Worm (Caenorhabditis elegans) whole organism, L3 larva: Measurements from ENCODE around the gene Y52E8A.2.
A peak's percentile ranks its signal among the peaks of the same experiment; 100 is the strongest.

Source experiments
- R02D3.7 ChIP-seq: fragments of 150-350 bp; optimal IDR thresholded peaks from 2 replicates; lab custom pipeline; 2014; ENCODE audit warnings: missing biosample characterization, missing genetic modification characterization
- ZK546.5 ChIP-seq: sonication (generic microtip); optimal IDR thresholded peaks from 2 replicates; lab custom pipeline; 2017; ENCODE audit warnings: missing biosample characterization, missing genetic modification characterization
- ama-1 ChIP-seq: fragments of 150-350 bp; optimal IDR thresholded peaks from 2 replicates; lab custom pipeline; 2018
- ceh-82 ChIP-seq: fragments of 150-350 bp; optimal IDR thresholded peaks from 2 replicates; lab custom pipeline; 2014; ENCODE audit warnings: missing biosample characterization, missing genetic modification characterization
- ceh-9 ChIP-seq: sonication (generic microtip); optimal IDR thresholded peaks from 2 replicates; lab custom pipeline; 2018; ENCODE audit warnings: missing biosample characterization, missing genetic modification characterization
- daf-12 ChIP-seq: fragments of 150-350 bp; optimal IDR thresholded peaks from 2 replicates; lab custom pipeline; 2014; ENCODE audit warnings: missing biosample characterization, missing genetic modification reagents, missing genetic modification characterization
- elt-1 ChIP-seq: fragments of 150-350 bp; optimal IDR thresholded peaks from 2 replicates; lab custom pipeline; 2014; ENCODE audit warnings: missing biosample characterization, missing genetic modification characterization
- elt-2 ChIP-seq: sonication (generic microtip); optimal IDR thresholded peaks from 2 replicates; lab custom pipeline; 2016; ENCODE audit warnings: missing genetic modification reagents, mild to moderate bottlenecking, missing genetic modification characterization, missing compliant biosample characterization
- elt-3 ChIP-seq, 3 experiments: fragments of 150-350 bp in 1 of 3; sonication (generic microtip) in 2 of 3; optimal IDR thresholded peaks; 2 replicates in 2 of 3; 4 replicates in 1 of 3; lab custom pipeline; 2014 to 2017; ENCODE audit warnings: missing biosample characterization in 3 of 3, missing genetic modification characterization in 3 of 3
- eor-1 ChIP-seq, 2 experiments: fragments of 150-350 bp; optimal IDR thresholded peaks; 2 replicates each; lab custom pipeline; 2014 to 2018; ENCODE audit warnings: missing biosample characterization in 2 of 2, missing genetic modification characterization in 2 of 2
- fkh-10 ChIP-seq: sonication (generic microtip); optimal IDR thresholded peaks from 2 replicates; lab custom pipeline; 2017; ENCODE audit warnings: missing biosample characterization, missing genetic modification reagents, missing genetic modification characterization
- fos-1 ChIP-seq: fragments of 150-350 bp; optimal IDR thresholded peaks from 2 replicates; lab custom pipeline; 2014; ENCODE audit warnings: missing biosample characterization, missing genetic modification characterization
- hmg-11 ChIP-seq: sonication (generic microtip); optimal IDR thresholded peaks from 2 replicates; lab custom pipeline; 2016; ENCODE audit warnings: missing genetic modification characterization, missing compliant biosample characterization
- jun-1 ChIP-seq: fragments of 150-350 bp; optimal IDR thresholded peaks from 2 replicates; lab custom pipeline; 2014; ENCODE audit warnings: missing biosample characterization, missing genetic modification reagents, missing genetic modification characterization
- lin-39 ChIP-seq: fragments of 150-350 bp; optimal IDR thresholded peaks from 2 replicates; lab custom pipeline; 2018; ENCODE audit warnings: missing biosample characterization, missing genetic modification reagents, missing genetic modification characterization
- lsy-12 ChIP-seq: sonication (generic microtip); optimal IDR thresholded peaks from 2 replicates; lab custom pipeline; 2016; ENCODE audit warnings: mild to moderate bottlenecking, missing genetic modification characterization, missing compliant biosample characterization
- mdl-1 ChIP-seq: fragments of 150-350 bp; optimal IDR thresholded peaks from 2 replicates; lab custom pipeline; 2014; ENCODE audit warnings: missing biosample characterization, missing genetic modification characterization
- mml-1 ChIP-seq: fragments of 150-350 bp; sonication (generic microtip); optimal IDR thresholded peaks from 3 replicates; lab custom pipeline; 2014; ENCODE audit warnings: missing biosample characterization, missing genetic modification characterization
- nfya-1 ChIP-seq: sonication (generic microtip); optimal IDR thresholded peaks from 2 replicates; lab custom pipeline; 2017; ENCODE audit warnings: missing genetic modification characterization, mild to moderate bottlenecking, missing compliant biosample characterization, antibody characterized with exemption, moderate library complexity; ENCODE audit not compliant: insufficient read depth
- nhr-11 ChIP-seq: fragments of 150-350 bp; optimal IDR thresholded peaks from 2 replicates; lab custom pipeline; 2014; ENCODE audit warnings: missing biosample characterization, missing genetic modification characterization
- nhr-12 ChIP-seq: fragments of 150-350 bp; optimal IDR thresholded peaks from 2 replicates; lab custom pipeline; 2014; ENCODE audit warnings: missing biosample characterization, missing genetic modification characterization
- nhr-23 ChIP-seq: fragments of 150-350 bp; optimal IDR thresholded peaks from 2 replicates; lab custom pipeline; 2014; ENCODE audit warnings: missing biosample characterization, missing genetic modification reagents, missing genetic modification characterization
- nhr-25 ChIP-seq: sonication (generic microtip); optimal IDR thresholded peaks from 2 replicates; lab custom pipeline; 2017; ENCODE audit warnings: missing biosample characterization, missing genetic modification characterization
- nhr-28 ChIP-seq: fragments of 150-350 bp; optimal IDR thresholded peaks from 2 replicates; lab custom pipeline; 2014; ENCODE audit warnings: missing biosample characterization, missing genetic modification characterization
- nhr-77 ChIP-seq: fragments of 150-350 bp; optimal IDR thresholded peaks from 2 replicates; lab custom pipeline; 2014; ENCODE audit warnings: missing biosample characterization, missing genetic modification characterization
- pha-4 ChIP-seq: fragments of 150-350 bp; optimal IDR thresholded peaks from 2 replicates; lab custom pipeline; 2014; ENCODE audit warnings: missing biosample characterization, missing genetic modification reagents, missing genetic modification characterization
- pqm-1 ChIP-seq: fragments of 150-350 bp; optimal IDR thresholded peaks from 2 replicates; lab custom pipeline; 2017; ENCODE audit warnings: missing biosample characterization, missing genetic modification characterization, inconsistent platforms
- sea-2 ChIP-seq: fragments of 150-350 bp; sonication (generic microtip); optimal IDR thresholded peaks from 4 replicates; lab custom pipeline; 2014; ENCODE audit warnings: missing biosample characterization, missing genetic modification reagents, missing genetic modification characterization
- snpc-4 ChIP-seq: fragments of 150-350 bp; optimal IDR thresholded peaks from 2 replicates; lab custom pipeline; 2014; ENCODE audit warnings: missing biosample characterization, missing genetic modification characterization
- tbx-2 ChIP-seq: sonication (generic microtip); optimal IDR thresholded peaks from 2 replicates; lab custom pipeline; 2016; ENCODE audit warnings: mild to moderate bottlenecking, missing genetic modification characterization, missing compliant biosample characterization
- unc-39 ChIP-seq: sonication (generic microtip); optimal IDR thresholded peaks from 4 replicates; lab custom pipeline; 2017; ENCODE audit warnings: missing biosample characterization, missing genetic modification characterization
- ztf-4 ChIP-seq: fragments of 150-350 bp; optimal IDR thresholded peaks from 2 replicates; lab custom pipeline; 2014; ENCODE audit warnings: missing biosample characterization, missing genetic modification characterization

The Y52E8A.2 gene

DNA sequence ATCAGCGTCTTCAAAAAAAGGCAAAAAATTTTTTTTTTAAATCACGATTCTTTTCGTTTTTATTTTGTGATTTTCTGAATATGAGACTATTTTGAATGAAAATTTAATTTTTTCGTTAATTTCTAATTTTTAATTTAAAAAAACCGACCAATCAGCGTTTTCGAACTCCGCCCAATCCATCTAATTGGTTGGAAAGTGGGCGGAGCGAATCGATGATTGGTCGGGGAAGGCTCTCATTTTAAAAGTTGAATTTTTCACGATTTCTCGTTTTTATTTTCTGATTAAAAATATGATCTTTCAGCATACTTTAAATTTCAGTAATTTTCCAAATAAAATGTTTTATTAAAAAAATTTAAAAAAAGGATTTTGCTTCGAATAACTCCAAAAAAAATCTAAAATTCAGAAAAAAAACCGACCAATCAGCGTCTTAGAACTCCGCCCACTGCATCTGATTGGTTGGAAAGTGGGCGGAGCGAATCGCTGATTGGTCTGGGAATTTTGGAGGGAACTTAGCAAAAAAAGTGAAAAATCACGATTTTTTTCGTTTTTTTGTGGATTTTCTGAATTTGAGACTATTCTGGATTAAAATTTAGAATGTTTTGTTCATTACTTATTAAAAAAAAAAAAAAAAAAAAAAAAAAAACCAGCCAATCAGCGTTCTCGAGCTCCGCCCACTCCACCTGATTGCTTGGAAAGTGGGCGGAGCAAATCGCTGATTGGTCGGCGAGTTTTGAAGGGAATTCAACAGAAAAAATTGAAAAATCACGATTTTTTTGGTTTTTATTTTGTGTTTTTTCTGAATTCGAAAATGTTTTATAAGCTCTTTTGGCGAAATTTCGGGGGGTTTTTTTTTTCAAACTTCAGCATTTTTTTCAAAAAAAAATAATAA, 36.1 kb upstream of the Y52E8A.2 start:
- TF ChIP-seq nhr-77 (tag; lab: Kevin White, UChicago) (no peak), nfya-1 (tag; lab: Kevin White, UChicago) (peak; percentile 88)

DNA sequence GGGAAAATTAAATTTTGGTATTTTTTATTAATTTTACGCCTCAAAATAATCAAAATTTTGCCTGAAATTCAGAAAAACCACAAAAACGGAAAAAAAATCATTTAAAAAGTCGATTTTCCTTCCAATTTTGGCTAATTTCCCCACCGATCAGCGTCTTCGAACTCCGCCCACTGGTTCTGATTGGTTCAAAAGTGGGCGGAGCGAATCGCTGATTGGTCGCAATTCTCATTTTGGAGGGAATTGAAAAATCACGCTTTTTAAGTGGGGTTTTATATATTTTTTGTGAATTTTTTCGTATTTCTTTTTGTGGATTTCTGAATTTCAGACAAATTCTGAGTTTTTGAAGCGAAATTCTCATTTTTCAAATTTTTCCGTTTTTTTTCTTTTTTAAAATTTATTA, 33.7 kb upstream of the Y52E8A.2 start:
- TF ChIP-seq nfya-1 (tag; lab: Kevin White, UChicago) = peak; percentile 89
- no peak for TF ChIP-seq elt-1 (tag; lab: Kevin White, UChicago)
- no peak for TF ChIP-seq fos-1 (tag; lab: Kevin White, UChicago)
- no peak for TF ChIP-seq ceh-82
- TF ChIP-seq mml-1 (tag; lab: Kevin White, UChicago) = no peak
- no peak for TF ChIP-seq lin-39 (tag; lab: Kevin White, UChicago)

DNA sequence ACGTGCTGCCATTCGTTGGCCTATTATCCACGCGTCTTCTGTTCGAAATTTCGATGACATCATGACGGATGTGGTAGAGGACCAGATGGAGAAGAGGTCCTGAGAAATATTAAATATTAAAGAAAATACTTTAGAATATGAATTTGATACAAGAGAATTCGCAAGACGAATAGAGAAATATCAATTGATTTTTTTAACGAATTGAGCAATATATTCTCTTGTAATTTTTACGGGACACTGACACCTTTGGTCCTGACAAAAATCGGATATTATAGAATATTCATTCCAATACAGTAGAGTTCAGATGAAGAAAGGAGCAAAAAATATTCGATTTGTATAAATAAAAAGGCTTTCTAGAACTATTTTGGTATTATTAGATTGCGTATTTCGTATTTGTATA, 32.5 kb upstream of the Y52E8A.2 start, which contains the start of gene C01F1.6:
TSS of gene C01F1.6 (minus strand) at position 101 of the 400 bp plus-strand sequence.
- TF ChIP-seq R02D3.7 = no peak
- TF ChIP-seq pqm-1 = no peak
- TF ChIP-seq, all 47 proteins: peak for 0

DNA sequence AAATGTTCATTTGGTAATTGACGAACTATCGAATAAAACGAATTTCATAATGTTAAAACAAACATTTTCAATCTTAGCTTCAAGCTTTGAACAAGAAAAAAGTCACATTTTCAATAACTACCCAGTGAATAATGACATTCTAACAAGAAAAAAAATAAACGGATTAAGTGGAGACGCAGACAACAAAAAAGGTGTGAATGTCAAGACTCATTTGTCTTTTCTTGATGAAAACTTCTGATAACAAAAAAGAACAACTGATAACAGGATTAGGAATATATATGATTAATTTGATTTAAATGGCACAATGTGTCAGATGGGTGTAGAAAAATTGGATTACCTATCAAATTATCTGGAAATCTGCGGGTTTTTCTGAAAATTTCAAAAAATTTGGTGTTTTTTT, 32.1 kb upstream of the Y52E8A.2 start:
- TF ChIP-seq pqm-1 (peak; percentile 43), elt-2 (tag; lab: Kevin White, UChicago) (peak; percentile 48), nhr-12 (no peak), snpc-4 (tag; lab: Kevin White, UChicago) (no peak), fkh-10 (GFP tag; lab: Kevin White, UChicago) (no peak), pha-4 (tag; lab: Kevin White, UChicago) (no peak), ama-1 (lab: Kevin White, UChicago) (no peak), elt-3 (tag; optimal IDR thresholded peaks at IDR 0.05; lab: Kevin White, UChicago) (no peak), elt-1 (tag; lab: Kevin White, UChicago) (peak; percentile 24), jun-1 (no peak)

DNA sequence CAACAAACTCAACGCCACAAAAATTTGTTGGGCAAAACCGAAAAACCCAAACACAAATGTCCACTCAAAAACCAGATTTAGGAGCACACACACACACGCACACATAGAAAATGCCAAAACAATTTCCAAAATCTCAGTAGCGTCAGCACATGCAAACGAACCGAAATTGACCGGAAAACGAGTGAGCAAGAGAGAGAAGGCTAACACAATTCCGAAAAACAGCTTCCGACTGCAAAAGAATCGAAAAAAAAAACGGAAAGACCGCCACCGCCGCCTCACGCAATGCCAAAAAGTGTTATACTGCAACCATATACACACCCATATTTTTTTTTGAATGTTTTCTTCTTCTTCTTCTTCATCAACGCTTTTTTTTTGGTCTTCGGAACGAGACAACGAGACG, 28.8 kb upstream of the Y52E8A.2 start:
- TF ChIP-seq nhr-25 = no peak
- no peak for TF ChIP-seq hmg-11
- no peak for TF ChIP-seq ZK546.5 (tag; lab: Kevin White, UChicago)
- TF ChIP-seq nhr-77 (tag; lab: Kevin White, UChicago) = no peak
- peak; percentile 37 for TF ChIP-seq fkh-10 (GFP tag; lab: Kevin White, UChicago)
- no peak for TF ChIP-seq nhr-23

DNA sequence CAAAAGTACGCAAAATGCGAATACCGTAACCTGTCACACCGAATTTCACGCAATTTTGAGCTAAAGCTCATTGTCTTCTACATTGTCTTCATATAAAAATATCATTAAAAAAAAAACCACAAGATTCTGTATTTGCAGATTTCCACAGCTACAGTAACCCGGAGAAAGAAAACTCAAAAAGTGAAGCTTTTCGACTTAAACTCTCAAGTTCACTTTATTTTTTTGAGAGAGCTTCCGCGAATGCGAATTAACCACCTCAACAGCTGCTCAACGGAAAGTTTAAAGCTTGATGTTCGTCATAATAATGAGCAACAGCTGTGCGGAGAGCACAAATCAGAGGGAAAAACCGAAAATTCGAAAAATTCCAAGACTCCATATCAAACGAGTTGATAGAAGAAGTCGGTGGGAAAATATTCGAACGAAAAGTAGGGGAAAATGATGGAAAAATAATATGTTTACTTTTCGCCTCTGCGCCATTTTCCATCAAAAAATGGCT, 27.6 kb upstream of the Y52E8A.2 start:
- TF ChIP-seq pha-4 (tag; lab: Kevin White, UChicago) (peak; percentile 36), eor-1 (tag; optimal IDR thresholded peaks at IDR 0.05; lab: Kevin White, UChicago) (no peak), mdl-1 (no peak), ceh-82 (no peak), ztf-4 (tag; lab: Kevin White, UChicago) (no peak), hmg-11 (no peak)

DNA sequence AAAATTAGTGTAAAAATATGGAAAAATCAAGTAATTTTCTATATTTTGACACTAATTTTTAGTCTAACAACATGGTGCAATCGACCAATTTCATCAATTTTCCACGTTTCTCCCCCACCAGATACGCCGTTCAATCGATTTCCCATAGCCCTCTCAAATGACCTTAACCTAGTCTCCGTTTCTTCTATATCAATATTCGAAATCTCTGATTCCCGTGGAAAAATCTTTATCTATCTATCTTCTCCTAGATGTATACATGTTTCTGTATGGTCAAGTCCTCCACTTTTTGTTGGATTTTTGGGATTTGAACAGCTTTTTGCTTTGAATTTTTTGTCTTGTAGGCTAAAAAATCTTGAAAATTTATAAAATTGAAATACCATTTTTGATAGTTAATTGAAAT, 26.4 kb upstream of the Y52E8A.2 start:
- TF ChIP-seq mdl-1 (no peak), elt-1 (tag; lab: Kevin White, UChicago) (peak; percentile 84), mml-1 (tag; lab: Kevin White, UChicago) (no peak), nhr-23 (peak; percentile 70), lsy-12 (no peak), nhr-12 (no peak)

DNA sequence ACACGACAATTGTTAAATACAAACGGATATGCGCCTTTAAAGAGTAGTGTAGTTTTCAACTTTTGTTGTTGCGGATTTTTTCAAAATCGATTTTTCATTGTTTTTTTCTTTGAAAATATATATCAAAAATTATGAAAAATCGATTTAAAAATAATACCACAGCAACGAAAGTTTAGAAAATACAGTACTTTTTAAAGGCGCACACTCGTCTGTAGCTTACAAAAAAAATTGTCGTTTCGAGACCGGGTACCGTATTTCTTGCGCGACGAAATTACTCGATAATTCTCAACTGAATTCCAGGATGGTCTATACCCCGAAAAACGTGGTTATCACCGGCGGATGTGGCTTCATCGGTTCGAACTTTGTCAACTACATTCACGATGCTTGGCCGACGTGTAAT, 25.8 kb upstream of the Y52E8A.2 start, which contains the start of gene rml-4:
TSS of gene rml-4 (plus strand) at position 301 of the 400 bp plus-strand sequence.
- TF ChIP-seq tbx-2 (no peak), ceh-9 (tag; lab: Kevin White, UChicago) (no peak), ztf-4 (tag; lab: Kevin White, UChicago) (no peak), ama-1 (lab: Kevin White, UChicago) (no peak), nhr-28 (tag; lab: Kevin White, UChicago) (no peak), nhr-11 (no peak), R02D3.7 (no peak), nhr-25 (no peak), daf-12 (no peak), snpc-4 (tag; lab: Kevin White, UChicago) (no peak), mml-1 (tag; lab: Kevin White, UChicago) (no peak), sea-2 (GFP tag; lab: Kevin White, UChicago) (no peak), nfya-1 (tag; lab: Kevin White, UChicago) (no peak), mdl-1 (no peak), unc-39 (no peak)
